Worm (Caenorhabditis elegans): Measurements from ENCODE around the gene cpsf-2.
A peak's percentile ranks its signal among the peaks of the same experiment; 100 is the strongest.

The cpsf-2 gene

DNA sequence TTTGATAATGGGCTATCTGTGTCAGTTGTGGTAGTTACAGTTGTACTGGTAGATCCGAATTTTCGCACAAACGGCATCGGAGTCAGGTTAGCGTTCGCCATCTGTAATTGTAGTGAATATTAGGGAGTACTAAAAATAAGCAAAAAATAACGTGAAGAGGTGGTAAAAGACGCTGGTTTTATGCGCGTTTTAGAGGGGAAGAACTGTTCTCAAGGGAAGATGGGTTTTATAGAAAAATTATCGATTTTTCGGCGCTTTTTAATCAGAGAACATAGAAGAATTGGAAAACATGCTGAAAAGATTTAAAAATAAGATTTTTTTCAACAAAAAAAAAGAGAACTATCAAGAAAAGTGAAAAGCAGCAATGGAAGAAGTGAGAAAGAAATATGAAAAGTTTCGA lies 44.2 kb downstream of the cpsf-2 start, which contains the start of gene C13F10.7:
C13F10.7 (minus strand) TSS at position 101 of the 400 bp plus-strand sequence.
- TF ChIP-seq lin-38 (GFP tag; IDR thresholded peaks at IDR 0.05) (no peak), ceh-28 (tag; optimal IDR thresholded peaks at IDR 0.05) (peak; percentile 25), egl-27 (tag; optimal IDR thresholded peaks at IDR 0.05) (no peak), vab-7 (GFP tag; IDR thresholded peaks at IDR 0.05) (no peak), dmd-8 (GFP tag; IDR thresholded peaks at IDR 0.05) (no peak), dmd-6 (GFP tag; IDR thresholded peaks at IDR 0.05) (no peak)

DNA sequence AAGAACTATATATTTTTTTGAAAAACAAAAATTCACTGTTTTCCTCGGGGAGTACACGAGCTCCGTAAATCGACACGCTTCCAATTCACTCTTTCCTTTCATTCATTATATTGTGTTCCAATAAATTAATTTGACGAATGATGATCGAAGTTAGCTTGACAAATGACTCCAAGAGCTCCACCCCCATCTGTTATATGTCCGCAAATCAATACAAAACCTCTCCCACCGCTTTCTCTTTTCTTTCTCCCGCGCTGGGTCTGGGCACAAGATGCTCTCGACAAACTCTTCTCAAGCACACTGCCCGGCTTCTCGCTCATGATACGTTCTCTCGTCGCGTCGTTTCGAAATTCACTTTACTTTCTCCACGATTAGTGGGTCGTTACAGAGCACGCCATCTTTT lies 45.0 kb downstream of the cpsf-2 start, which contains the start of gene C13F10.1:
C13F10.1 (plus strand) TSS at position 138 of the 400 bp plus-strand sequence.
- TF ChIP-seq snpc-1.2 (GFP tag; IDR thresholded peaks at IDR 0.05) (no peak), mes-2 (tag; optimal IDR thresholded peaks at IDR 0.05; ENCODE audit: poor library complexity, severe bottlenecking) (peak; percentile 20), zip-11 (GFP tag; IDR thresholded peaks at IDR 0.05) (no peak), fos-1 (tag; optimal IDR thresholded peaks at IDR 0.05) (no peak), mxl-3 (GFP tag; optimal IDR thresholded peaks at IDR 0.05) (no peak), ceh-20 (GFP tag; IDR thresholded peaks at IDR 0.05) (no peak), hlh-30 (tag; optimal IDR thresholded peaks at IDR 0.05; ENCODE audit: insufficient read depth) (peak; percentile 4), dmd-9 (GFP tag; IDR thresholded peaks at IDR 0.05) (no peak), hlh-11 (tag; optimal IDR thresholded peaks at IDR 0.05) (no peak), hmg-1.1 (GFP tag; IDR thresholded peaks at IDR 0.05) (no peak), zag-1 (tag; optimal IDR thresholded peaks at IDR 0.05) (no peak), unc-62 (GFP tag; optimal IDR thresholded peaks at IDR 0.05 in 1 of 2) (peak in 1 of 2 experiments; percentile 54), unc-62 (tag; optimal IDR thresholded peaks at IDR 0.05) (no peak), daf-19 (GFP tag; conservative IDR thresholded peaks at IDR 0.05) (no peak), ama-1 (optimal IDR thresholded peaks at IDR 0.05) (no peak), F44E2.7 (GFP tag; IDR thresholded peaks at IDR 0.05) (no peak)

DNA sequence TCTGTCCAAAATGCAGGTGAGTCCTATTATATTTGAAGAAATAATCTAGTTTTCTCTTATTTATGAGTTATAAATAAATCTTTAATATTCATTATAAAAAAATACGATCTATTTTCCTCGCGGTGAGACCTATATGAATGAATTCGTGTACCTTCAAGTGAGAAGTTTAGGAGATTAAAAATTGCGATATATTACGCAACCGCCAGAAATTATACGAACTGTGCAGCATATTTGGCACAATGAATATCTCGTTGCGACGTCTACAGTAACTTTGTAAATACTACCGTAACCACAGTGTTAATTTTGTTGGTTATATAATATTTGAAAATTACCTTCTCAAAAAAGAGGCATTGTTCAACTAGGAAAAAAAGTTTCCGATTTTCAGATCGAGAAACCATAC lies 45.4 kb downstream of the cpsf-2 start:
- TF ChIP-seq nhr-48 (tag; optimal IDR thresholded peaks at IDR 0.05) (no peak), nhr-25 (tag; optimal IDR thresholded peaks at IDR 0.05; ENCODE audit: borderline replicate concordance, insufficient read depth) (no peak), mxl-3 (GFP tag; optimal IDR thresholded peaks at IDR 0.05) (no peak), unc-62 (GFP tag; optimal IDR thresholded peaks at IDR 0.05 in 1 of 2) (peak in 1 of 2 experiments; percentile 60), unc-62 (tag; optimal IDR thresholded peaks at IDR 0.05) (no peak), nhr-11 (tag; optimal IDR thresholded peaks at IDR 0.05) (no peak), nhr-77 (tag; optimal IDR thresholded peaks at IDR 0.05) (no peak)

DNA sequence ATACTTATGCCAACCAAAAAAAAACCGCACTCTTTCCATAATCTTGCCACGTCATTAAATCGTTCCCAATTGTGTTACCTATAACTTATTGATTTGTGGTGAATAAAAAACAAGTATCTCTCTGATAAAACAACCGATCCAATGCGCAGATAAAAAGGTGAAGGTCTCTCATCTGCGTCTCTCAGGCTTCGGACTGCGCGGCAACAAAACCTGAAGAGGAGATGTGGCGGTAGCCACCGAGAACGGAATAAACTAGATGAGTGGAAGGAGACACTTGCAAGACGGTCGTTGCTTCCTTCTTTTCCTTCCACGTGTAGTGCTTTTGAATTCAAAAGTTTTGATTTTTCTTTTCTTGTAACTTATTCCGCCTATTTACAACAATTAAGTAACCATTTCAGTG lies 46.0 kb downstream of the cpsf-2 start, which contains the start of gene fkb-3:
fkb-3 (plus strand) TSS at position 277 of the 400 bp plus-strand sequence.
- TF ChIP-seq mdl-1 (tag; optimal IDR thresholded peaks at IDR 0.05) (peak in 1 of 2 experiments; percentile 48), mxl-3 (GFP tag; optimal IDR thresholded peaks at IDR 0.05) (peak; percentile 25), nhr-6 (tag; optimal IDR thresholded peaks at IDR 0.05) (no peak), sdz-12 (GFP tag; optimal IDR thresholded peaks at IDR 0.05) (no peak), nhr-28 (tag; optimal IDR thresholded peaks at IDR 0.05) (peak; percentile 20)

DNA sequence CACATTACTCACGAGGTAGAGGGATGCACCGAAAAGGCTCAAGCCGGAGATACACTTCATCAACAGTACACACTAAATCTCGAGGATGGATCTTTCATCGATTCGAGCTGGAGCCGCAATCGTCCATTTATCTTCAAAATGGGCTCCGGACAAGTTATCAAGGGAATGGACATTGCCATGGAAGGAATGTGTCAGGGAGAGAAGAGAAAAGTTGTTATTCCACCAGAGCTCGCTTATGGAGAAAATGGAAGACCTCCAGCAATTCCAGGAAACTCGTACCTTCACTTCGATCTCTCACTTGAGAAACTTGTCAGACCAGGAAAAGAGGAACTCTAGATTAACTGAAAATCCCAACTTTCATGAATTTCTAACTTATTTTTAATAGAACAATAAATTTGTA lies 46.9 kb downstream of the cpsf-2 start:
- no peak for TF ChIP-seq zip-2 (tag; optimal IDR thresholded peaks at IDR 0.05)
- TF ChIP-seq lim-7 (GFP tag; IDR thresholded peaks at IDR 0.05): no peak
- no peak for TF ChIP-seq pha-4 (GFP tag; IDR thresholded peaks at IDR 0.05)
- no peak for TF ChIP-seq pha-4 (tag; optimal IDR thresholded peaks at IDR 0.05)
- peak; percentile 56 for TF ChIP-seq ama-1 (optimal IDR thresholded peaks at IDR 0.05)
- TF ChIP-seq aha-1 (tag): peak; percentile 86
- TF ChIP-seq zip-11 (GFP tag; IDR thresholded peaks at IDR 0.05): no peak
